Worm (Caenorhabditis elegans) whole organism, L4 larva: ENCODE data around the gene smr-1.

ENCODE experiments used
- F37D6.2 ChIP-seq: sonication (generic microtip); optimal IDR thresholded peaks from 2 replicates; lab custom pipeline; 2016; ENCODE audit warnings: mild to moderate bottlenecking, missing genetic modification characterization, missing compliant biosample characterization
- F44E2.7 ChIP-seq: fragments of 200-800 bp; sonication (Bioruptor generic); IDR thresholded peaks from 2 replicates; pipeline ENCODE4 v2.1.2; 2022; ENCODE audit warnings: missing genetic modification characterization, missing compliant biosample characterization
- T26A8.4 ChIP-seq: fragments of 200-800 bp; sonication (Bioruptor generic); IDR thresholded peaks from 2 replicates; pipeline ENCODE4 v1.3.6; 2022; ENCODE audit warnings: missing genetic modification characterization, missing compliant biosample characterization
- Y5F2A.4 ChIP-seq: fragments of 200-800 bp; sonication (Bioruptor generic); optimal IDR thresholded peaks from 2 replicates; lab custom pipeline; 2018; ENCODE audit warnings: mild to moderate bottlenecking, missing genetic modification characterization, missing compliant biosample characterization
- ZK337.2 ChIP-seq: fragments of 200-800 bp; sonication (Bioruptor generic); IDR thresholded peaks from 2 replicates; pipeline ENCODE4 v1.3.6; 2022; ENCODE audit warnings: missing genetic modification reagents, missing genetic modification characterization, missing compliant biosample characterization
- aha-1 ChIP-seq: fragments of 150-350 bp; peaks from one replicate; lab custom pipeline; 2014; ENCODE audit warnings: missing biosample characterization, missing genetic modification characterization
- ceh-82 ChIP-seq: sonication (generic microtip); optimal IDR thresholded peaks from 2 replicates; lab custom pipeline; 2017; ENCODE audit warnings: missing biosample characterization, missing genetic modification characterization
- ctbp-1 ChIP-seq: fragments of 200-800 bp; sonication (Bioruptor generic); IDR thresholded peaks from 2 replicates; pipeline ENCODE4 v1.3.6; 2022; ENCODE audit warnings: missing genetic modification reagents, missing genetic modification characterization, missing compliant biosample characterization
- daf-16 ChIP-seq, 3 experiments: sonication (generic microtip); optimal IDR thresholded peaks; 2 replicates each; lab custom pipeline; 2016 to 2017; ENCODE audit warnings: missing genetic modification characterization in 3 of 3, missing genetic modification reagents in 3 of 3, mild to moderate bottlenecking in 2 of 3, missing compliant biosample characterization in 2 of 3, missing biosample characterization in 1 of 3, moderate library complexity in 1 of 3
- dmd-6 ChIP-seq: fragments of 200-800 bp; sonication (Bioruptor generic); IDR thresholded peaks from 2 replicates; pipeline ENCODE4 v1.3.6; 2022; ENCODE audit warnings: missing genetic modification reagents, missing genetic modification characterization, missing compliant biosample characterization
- duxl-1 ChIP-seq: sonication (generic microtip); optimal IDR thresholded peaks from 2 replicates; lab custom pipeline; 2016; ENCODE audit warnings: mild to moderate bottlenecking, missing genetic modification characterization, moderate library complexity, missing compliant biosample characterization; ENCODE audit not compliant: poor library complexity
- dve-1 ChIP-seq: sonication (generic microtip); optimal IDR thresholded peaks from 2 replicates; lab custom pipeline; 2017; ENCODE audit warnings: antibody characterized with exemption, mild to moderate bottlenecking, missing genetic modification characterization, missing compliant biosample characterization; ENCODE audit not compliant: insufficient read depth
- egl-27 ChIP-seq: sonication (generic microtip); optimal IDR thresholded peaks from 3 replicates; lab custom pipeline; 2017; ENCODE audit warnings: missing biosample characterization, missing genetic modification reagents, missing genetic modification characterization
- egl-43 ChIP-seq: fragments of 200-800 bp; sonication (Bioruptor generic); IDR thresholded peaks from 2 replicates; pipeline ENCODE4 v1.3.6; 2022; ENCODE audit warnings: missing genetic modification reagents, missing genetic modification characterization, missing compliant biosample characterization
- gei-8 ChIP-seq: fragments of 200-800 bp; sonication (Bioruptor generic); optimal IDR thresholded peaks from 2 replicates; lab custom pipeline; 2018; ENCODE audit warnings: mild to moderate bottlenecking, missing genetic modification characterization, missing compliant biosample characterization
- hlh-11 ChIP-seq: fragments of 200-800 bp; sonication (Bioruptor generic); optimal IDR thresholded peaks from 2 replicates; lab custom pipeline; 2018; ENCODE audit warnings: mild to moderate bottlenecking, missing genetic modification characterization, missing compliant biosample characterization
- hlh-30 ChIP-seq: sonication (generic microtip); optimal IDR thresholded peaks from 2 replicates; lab custom pipeline; 2017; ENCODE audit warnings: antibody characterized with exemption, mild to moderate bottlenecking, missing genetic modification characterization, missing compliant biosample characterization; ENCODE audit not compliant: insufficient read depth
- hmg-1.1 ChIP-seq: fragments of 200-800 bp; sonication (Bioruptor generic); IDR thresholded peaks from 2 replicates; pipeline ENCODE4 v1.3.6; 2022; ENCODE audit warnings: missing genetic modification reagents, missing genetic modification characterization, missing compliant biosample characterization
- lim-7 ChIP-seq: fragments of 200-800 bp; sonication (Bioruptor generic); IDR thresholded peaks from 2 replicates; pipeline ENCODE4 v1.3.6; 2022; ENCODE audit warnings: missing genetic modification characterization, missing compliant biosample characterization
- lin-38 ChIP-seq: fragments of 200-800 bp; sonication (Bioruptor generic); IDR thresholded peaks from 2 replicates; pipeline ENCODE4 v1.3.6; 2022; ENCODE audit warnings: missing genetic modification reagents, missing genetic modification characterization, missing compliant biosample characterization
- mdl-1 ChIP-seq, 2 experiments: fragments of 150-350 bp in 1 of 2; sonication (generic microtip) in 1 of 2; optimal IDR thresholded peaks; 2 replicates each; lab custom pipeline; 2014 to 2017; ENCODE audit warnings: missing biosample characterization in 2 of 2, missing genetic modification characterization in 2 of 2
- mdt-29 ChIP-seq: fragments of 200-800 bp; sonication (Bioruptor generic); IDR thresholded peaks from 2 replicates; pipeline ENCODE4 v1.3.6; 2022; ENCODE audit warnings: missing genetic modification reagents, missing genetic modification characterization, missing compliant biosample characterization
- mxl-3 ChIP-seq: fragments of 200-800 bp; sonication (Bioruptor generic); optimal IDR thresholded peaks from 2 replicates; lab custom pipeline; 2018; ENCODE audit warnings: mild to moderate bottlenecking, missing genetic modification characterization, missing compliant biosample characterization
- nhr-10 ChIP-seq: fragments of 150-350 bp; optimal IDR thresholded peaks from 2 replicates; lab custom pipeline; 2014; ENCODE audit warnings: missing biosample characterization, missing genetic modification characterization
- nhr-102 ChIP-seq: sonication (generic microtip); optimal IDR thresholded peaks from 2 replicates; lab custom pipeline; 2016; ENCODE audit warnings: mild to moderate bottlenecking, missing genetic modification characterization, moderate library complexity, missing compliant biosample characterization
- nhr-25 ChIP-seq: sonication (generic microtip); optimal IDR thresholded peaks from 2 replicates; lab custom pipeline; 2017; ENCODE audit warnings: missing genetic modification characterization, mild to moderate bottlenecking, missing compliant biosample characterization, antibody characterized with exemption, moderate library complexity, borderline replicate concordance; ENCODE audit not compliant: insufficient read depth
- nhr-28 ChIP-seq: fragments of 150-350 bp; optimal IDR thresholded peaks from 2 replicates; lab custom pipeline; 2014; ENCODE audit warnings: missing biosample characterization, missing genetic modification characterization
- nhr-41 ChIP-seq: fragments of 200-800 bp; sonication (Bioruptor generic); IDR thresholded peaks from 2 replicates; pipeline ENCODE4 v1.3.6; 2022; ENCODE audit warnings: missing genetic modification reagents, missing genetic modification characterization, missing compliant biosample characterization
- nhr-48 ChIP-seq: sonication (generic microtip); optimal IDR thresholded peaks from 2 replicates; lab custom pipeline; 2016; ENCODE audit warnings: mild to moderate bottlenecking, missing genetic modification characterization, missing compliant biosample characterization
- nhr-76 ChIP-seq: fragments of 150-350 bp; optimal IDR thresholded peaks from 2 replicates; lab custom pipeline; 2014; ENCODE audit warnings: missing biosample characterization, missing genetic modification characterization
- pha-4 ChIP-seq, 2 experiments: fragments of 150-350 bp in 1 of 2; fragments of 200-800 bp in 1 of 2; sonication (Bioruptor generic) in 1 of 2; IDR thresholded peaks in 1 of 2; optimal IDR thresholded peaks in 1 of 2; 2 replicates each; pipeline versions ENCODE4 v1.3.6 to Lab custom; 2014 to 2022; ENCODE audit warnings: missing genetic modification characterization in 2 of 2, missing genetic modification reagents in 2 of 2, missing biosample characterization in 1 of 2, missing compliant biosample characterization in 1 of 2
- set-16 ChIP-seq: fragments of 200-800 bp; sonication (Bioruptor generic); IDR thresholded peaks from 2 replicates; pipeline ENCODE4 v1.3.6; 2022; ENCODE audit warnings: missing genetic modification reagents, missing genetic modification characterization, missing compliant biosample characterization
- snpc-1.2 ChIP-seq: fragments of 200-800 bp; sonication (Bioruptor generic); IDR thresholded peaks from 2 replicates; pipeline ENCODE4 v1.3.6; 2022; ENCODE audit warnings: missing genetic modification reagents, missing genetic modification characterization, missing compliant biosample characterization
- spr-3 ChIP-seq: fragments of 200-800 bp; sonication (Bioruptor generic); optimal IDR thresholded peaks from 2 replicates; lab custom pipeline; 2018; ENCODE audit warnings: mild to moderate bottlenecking, missing genetic modification characterization, missing compliant biosample characterization
- unc-130 ChIP-seq: sonication (generic microtip); optimal IDR thresholded peaks from 2 replicates; lab custom pipeline; 2016; ENCODE audit warnings: missing genetic modification reagents, missing genetic modification characterization, missing compliant biosample characterization
- unc-39 ChIP-seq: sonication (generic microtip); optimal IDR thresholded peaks from 2 replicates; lab custom pipeline; 2017; ENCODE audit warnings: missing biosample characterization, missing genetic modification characterization
- zag-1 ChIP-seq: fragments of 150-350 bp; optimal IDR thresholded peaks from 2 replicates; lab custom pipeline; 2014; ENCODE audit warnings: missing biosample characterization, missing genetic modification characterization
- zfp-3 ChIP-seq: fragments of 200-800 bp; sonication (Bioruptor generic); conservative IDR thresholded peaks from 2 replicates; pipeline ENCODE4 v1.3.6; 2022; ENCODE audit warnings: missing genetic modification reagents, missing genetic modification characterization, missing compliant biosample characterization
- zip-11 ChIP-seq: fragments of 200-800 bp; sonication (Bioruptor generic); IDR thresholded peaks from 2 replicates; pipeline ENCODE4 v1.3.6; 2022; ENCODE audit warnings: missing genetic modification characterization, missing compliant biosample characterization
- ztf-7 ChIP-seq: fragments of 150-350 bp; optimal IDR thresholded peaks from 2 replicates; lab custom pipeline; 2014; ENCODE audit warnings: missing biosample characterization, missing genetic modification characterization

The smr-1 gene

DNA sequence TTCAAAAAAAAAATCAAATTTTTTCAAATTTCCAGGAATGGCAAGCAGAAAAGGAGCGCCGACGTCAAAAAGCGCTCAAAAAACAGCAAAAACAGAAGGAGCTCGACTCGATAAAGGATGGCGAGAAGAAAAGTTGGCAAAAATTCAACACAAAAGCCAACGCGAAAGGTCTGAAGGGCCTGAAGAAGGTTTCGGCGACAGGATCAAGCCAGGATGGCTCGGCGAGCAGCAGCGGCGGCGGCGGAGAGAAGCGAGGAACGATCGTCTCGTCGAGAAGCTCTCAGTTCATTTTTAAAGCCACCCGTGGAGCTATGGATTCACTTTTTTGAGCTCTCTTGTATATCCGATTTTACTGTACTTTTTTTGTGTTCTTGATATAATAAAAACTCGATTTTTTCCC is 1.8 kb downstream of the smr-1 start:
- no peak for TF ChIP-seq spr-3 (GFP tag; lab: Kevin White, UChicago)
- TF ChIP-seq aha-1 (tag; lab: Kevin White, UChicago): peak; percentile 54
- peak; percentile 72 for TF ChIP-seq set-16
- no peak for TF ChIP-seq daf-16 (GFP tag; optimal IDR thresholded peaks at IDR 0.05; lab: Kevin White, UChicago)
- TF ChIP-seq daf-16 (tag; optimal IDR thresholded peaks at IDR 0.05; lab: Kevin White, UChicago): no peak

DNA sequence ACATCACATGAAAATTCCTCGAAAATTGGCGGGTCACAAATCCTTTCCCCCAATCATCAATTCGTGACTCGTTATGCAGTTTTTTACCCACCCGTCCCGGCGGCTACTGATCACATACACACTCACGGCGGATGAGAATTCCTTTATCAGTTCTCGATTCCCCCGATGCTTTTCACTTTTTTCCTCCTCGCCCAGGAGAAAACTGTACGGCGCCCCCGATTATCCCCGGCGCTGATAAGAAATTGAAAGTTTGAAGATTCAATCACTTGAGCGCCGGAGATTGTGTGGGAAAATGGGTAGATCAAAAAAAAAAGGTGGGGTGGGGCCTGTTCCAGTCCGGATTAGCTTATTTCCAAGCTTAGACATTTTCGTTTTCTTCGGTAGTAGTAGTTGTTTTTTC is 4.9 kb downstream of the smr-1 start:
- TF ChIP-seq hlh-30 (tag; lab: Kevin White, UChicago) (no peak), nhr-48 (no peak), nhr-76 (tag; lab: Kevin White, UChicago) (no peak), hlh-11 (tag; lab: Kevin White, UChicago) (peak; percentile 19), nhr-25 (tag; lab: Kevin White, UChicago) (no peak), F44E2.7 (GFP tag; lab: Robert Waterston, UW) (no peak), mxl-3 (GFP tag; lab: Kevin White, UChicago) (peak; percentile 35)
- TF ChIP-seq, all 104 proteins: peak for 2

DNA sequence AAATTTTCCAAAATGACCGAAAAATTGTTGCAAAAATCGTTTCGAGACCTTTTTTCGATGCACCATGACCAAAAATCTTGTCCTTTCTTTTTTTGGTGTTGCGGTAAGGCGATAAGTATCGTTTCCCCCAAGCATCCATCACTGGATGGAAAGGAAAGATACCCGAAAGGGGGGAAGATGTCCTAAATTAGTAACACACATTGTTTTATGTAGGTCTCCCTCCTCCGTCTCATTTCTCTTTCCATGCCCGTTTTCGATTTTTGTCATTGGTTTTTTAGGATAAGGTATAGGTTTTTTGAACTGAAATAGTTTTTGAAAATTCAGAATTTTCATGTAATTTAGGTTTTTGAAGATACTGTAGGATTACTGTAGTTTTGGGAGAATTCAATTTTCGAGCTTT is 6.5 kb downstream of the smr-1 start:
- TF ChIP-seq nhr-10 (tag; lab: Kevin White, UChicago) (no peak), ZK337.2 (no peak), daf-16 (GFP tag; optimal IDR thresholded peaks at IDR 0.05; lab: Kevin White, UChicago) (no peak), daf-16 (tag; optimal IDR thresholded peaks at IDR 0.05; lab: Kevin White, UChicago) (no peak), hmg-1.1 (GFP tag; lab: Robert Waterston, UW) (no peak), ceh-82 (tag; lab: Kevin White, UChicago) (no peak), zfp-3 (GFP tag; lab: Robert Waterston, UW) (no peak), nhr-102 (tag; lab: Kevin White, UChicago) (no peak), mdt-29 (no peak), zip-11 (GFP tag; lab: Robert Waterston, UW) (no peak)

DNA sequence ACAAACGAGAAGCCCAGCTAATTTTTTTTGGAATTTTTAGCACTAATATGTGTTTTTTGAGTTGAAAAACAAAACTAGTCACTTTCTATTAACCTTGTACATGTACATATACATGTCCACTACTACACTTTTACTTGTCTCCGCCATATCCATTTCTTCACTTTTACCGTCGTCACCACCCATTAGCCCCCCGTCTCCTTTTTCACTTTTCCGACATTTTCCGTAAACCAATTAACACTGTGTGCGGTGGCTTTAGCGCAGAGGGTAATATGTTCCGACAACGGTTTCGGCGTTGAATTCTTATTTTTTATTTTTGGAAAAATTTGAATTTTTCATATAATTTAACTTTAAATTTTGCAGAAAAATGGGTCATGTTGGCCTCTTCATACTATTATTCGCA is 8.7 kb downstream of the smr-1 start, which contains the start of gene cdh-12:
cdh-12 (plus strand) TSS at position 365 of the 400 bp plus-strand sequence.
- TF ChIP-seq egl-27 (tag; lab: Kevin White, UChicago): no peak
- TF ChIP-seq aha-1 (tag; lab: Kevin White, UChicago): peak; percentile 16
- TF ChIP-seq snpc-1.2: no peak
- no peak for TF ChIP-seq nhr-41 (GFP tag; lab: Robert Waterston, UW)

DNA sequence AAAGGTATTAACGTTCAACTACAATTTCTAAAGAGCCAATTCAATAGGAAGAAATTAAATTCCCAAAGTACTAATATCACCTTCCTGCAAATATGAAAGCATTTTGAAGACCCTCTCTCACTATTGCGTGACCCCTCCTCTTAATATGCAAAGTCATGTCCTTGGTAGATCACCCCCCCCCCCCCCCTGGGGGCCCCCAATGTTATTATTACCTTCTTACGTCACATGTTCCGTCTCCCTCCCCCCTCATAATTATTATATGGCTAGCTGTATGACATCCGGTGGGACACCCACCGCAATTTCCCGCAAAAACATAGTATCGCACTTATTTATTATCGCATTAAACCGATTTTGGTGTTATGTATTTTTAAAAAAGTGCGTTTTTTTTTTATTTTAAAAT is 19.0 kb downstream of the smr-1 start:
- TF ChIP-seq nhr-102 (tag; lab: Kevin White, UChicago) (no peak), ctbp-1 (GFP tag; lab: Robert Waterston, UW) (no peak), ztf-7 (tag; lab: Kevin White, UChicago) (no peak), snpc-1.2 (no peak), Y5F2A.4 (GFP tag; lab: Kevin White, UChicago) (no peak), egl-27 (tag; lab: Kevin White, UChicago) (no peak), nhr-28 (tag; lab: Kevin White, UChicago) (no peak), hlh-11 (tag; lab: Kevin White, UChicago) (no peak), set-16 (no peak), T26A8.4 (GFP tag; lab: Robert Waterston, UW) (no peak), mdl-1 (tag; optimal IDR thresholded peaks at IDR 0.05; lab: Kevin White, UChicago) (no peak), F37D6.2 (tag; lab: Kevin White, UChicago) (no peak)

DNA sequence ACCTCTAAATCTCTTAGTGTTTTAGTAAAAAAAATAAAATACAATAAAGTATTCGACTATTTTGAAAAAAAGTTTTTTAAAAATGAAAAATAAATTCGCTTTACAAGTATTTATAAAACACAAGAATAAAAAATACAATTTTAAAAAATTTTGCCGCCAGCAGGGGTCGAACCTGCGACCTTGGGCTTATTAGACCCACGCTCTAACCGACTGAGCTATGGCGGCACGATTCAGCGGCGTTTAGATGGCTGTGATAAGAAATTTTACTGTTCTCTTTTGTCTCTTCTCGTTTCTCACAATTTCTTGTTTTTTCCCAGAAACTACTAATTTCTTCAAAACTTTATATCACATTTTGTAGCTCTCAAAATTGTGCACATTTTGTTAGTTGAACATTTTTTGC is 20.2 kb downstream of the smr-1 start:
- TF ChIP-seq aha-1 (tag; lab: Kevin White, UChicago) (no peak), lin-38 (GFP tag; lab: Robert Waterston, UW) (peak; percentile 68), daf-16 (GFP tag; optimal IDR thresholded peaks at IDR 0.05; lab: Kevin White, UChicago) (peak in 1 of 2 experiments; percentile 19), daf-16 (tag; optimal IDR thresholded peaks at IDR 0.05; lab: Kevin White, UChicago) (no peak), duxl-1 (tag; lab: Kevin White, UChicago) (no peak), unc-39 (tag; lab: Kevin White, UChicago) (no peak), egl-43 (peak; percentile 52; the same call in 1 of the 2 replicates), dve-1 (tag; lab: Kevin White, UChicago) (no peak), zag-1 (tag; lab: Kevin White, UChicago) (no peak), lim-7 (GFP tag; lab: Robert Waterston, UW) (peak; percentile 59; the same call in 1 of the 2 replicates), pha-4 (GFP tag; IDR thresholded peaks at IDR 0.05; lab: Robert Waterston, UW) (0 out of 2 replicates have a peak, but pooled peaks have one; percentile 37), pha-4 (tag; optimal IDR thresholded peaks at IDR 0.05; lab: Kevin White, UChicago) (no peak), gei-8 (GFP tag; lab: Kevin White, UChicago) (no peak), unc-130 (GFP tag; lab: Kevin White, UChicago) (no peak), dmd-6 (GFP tag; lab: Robert Waterston, UW) (0 out of 2 replicates have a peak, but pooled peaks have one; percentile 9)
